Fruit fly (Drosophila melanogaster) whole organism: ENCODE measurements around the gene Pmi.

Source experiments
- CG8478 ChIP-seq: fragments of >200 bp; optimal IDR thresholded peaks from 2 replicates; lab custom pipeline; 2018; ENCODE audit warnings: inconsistent platforms
- EcR ChIP-seq, 2 experiments: fragments of >200 bp; optimal IDR thresholded peaks; 2 replicates each; lab custom pipeline; 2017; ENCODE audit warnings: missing biosample characterization in 2 of 2, missing genetic modification characterization in 2 of 2, missing genetic modification reagents in 2 of 2
- pan ChIP-seq: fragments of >200 bp; optimal IDR thresholded peaks from 2 replicates; lab custom pipeline; 2017
- psq ChIP-seq: fragments of >200 bp; optimal IDR thresholded peaks from 2 replicates; lab custom pipeline; 2017
- usp ChIP-seq: fragments of >200 bp; optimal IDR thresholded peaks from 2 replicates; lab custom pipeline; 2017; ENCODE audit warnings: missing biosample characterization, missing genetic modification characterization, mixed read lengths

DNA sequence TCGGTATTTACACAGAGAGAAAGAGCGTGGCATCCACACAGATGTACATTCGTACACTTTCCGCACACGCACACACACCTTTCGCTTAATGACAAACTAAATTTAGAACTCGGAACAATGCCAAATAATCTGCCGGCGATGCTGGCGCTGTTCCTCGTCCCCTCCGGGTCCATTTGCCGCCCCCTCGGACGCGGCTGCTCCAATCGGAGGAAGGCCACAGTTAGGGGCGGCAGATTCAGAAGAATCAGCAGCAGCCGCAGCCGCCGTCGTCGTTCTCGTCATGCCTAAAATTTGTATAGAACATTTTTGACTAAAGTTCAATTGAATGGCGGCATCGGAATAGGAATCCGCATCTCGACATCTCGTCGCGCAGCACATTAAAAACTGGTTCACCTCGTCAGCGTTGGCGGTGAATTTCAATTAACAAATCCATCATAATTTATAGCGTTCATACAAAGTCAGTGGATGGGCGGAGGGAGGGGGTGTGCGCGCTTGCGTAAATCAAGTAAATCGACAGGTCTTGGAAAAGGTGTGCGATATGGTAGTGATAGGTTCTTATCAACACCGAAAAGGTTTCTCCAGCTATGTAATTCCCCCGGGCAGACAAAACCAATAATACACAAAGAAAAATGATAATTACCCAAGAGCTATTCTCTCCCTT lies 28.8 kb downstream of the Pmi start:
- peak; percentile 18 for TF ChIP-seq pan (lab: Kevin White, UChicago)
- no peak for TF ChIP-seq psq (lab: Kevin White, UChicago)
- TF ChIP-seq CG8478 (lab: Kevin White, UChicago) = no peak
- no peak for TF ChIP-seq EcR (GFP tag; optimal IDR thresholded peaks at IDR 0.05; lab: Kevin White, UChicago)
- TF ChIP-seq usp (GFP tag; lab: Kevin White, UChicago) = no peak
